Worm (Caenorhabditis elegans): ENCODE measurements around the gene C02B8.12.

C02B8.12 gene

ce11 chrX:8116157-8116556 is 7.0 kb downstream of the C02B8.12 start, which contains the start of gene hlh-8:
TSS of gene hlh-8 (plus strand) at chrX:8116457.
- TF ChIP-seq nhr-76 (tag; optimal IDR thresholded peaks at IDR 0.05) (no peak), fkh-2 (tag; optimal IDR thresholded peaks at IDR 0.05) (no peak), hmg-11 (tag; optimal IDR thresholded peaks at IDR 0.05) (no peak), ceh-82 (tag; optimal IDR thresholded peaks at IDR 0.05) (no peak), nhr-77 (tag; optimal IDR thresholded peaks at IDR 0.05) (no peak), ZK546.5 (tag; optimal IDR thresholded peaks at IDR 0.05) (no peak)

DNA sequence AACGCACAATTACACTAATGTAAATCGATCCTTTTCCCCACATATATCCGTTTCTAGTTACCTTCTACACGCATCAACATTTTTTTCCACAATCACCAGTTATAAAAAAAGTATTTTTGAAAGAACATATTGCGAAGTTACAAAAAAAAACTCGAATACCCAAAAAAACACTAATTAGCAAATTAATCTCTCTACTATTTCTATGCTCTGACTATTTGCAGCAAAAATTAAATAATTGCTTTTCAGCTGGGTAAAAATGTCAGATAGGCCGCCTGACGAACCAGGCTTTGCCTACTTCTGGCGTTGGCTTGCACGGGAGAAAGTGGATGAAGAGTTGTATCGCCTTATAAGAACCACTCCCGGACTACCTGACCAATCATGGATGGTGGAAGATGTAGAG is 13.0 kb downstream of the C02B8.12 start, which contains the start of gene K07E3.1:
Gene K07E3.1, plus strand, starts transcription at position 247 of the 400 bp plus-strand sequence.
- TF ChIP-seq pqm-1 (tag; optimal IDR thresholded peaks at IDR 0.05): no peak
- TF ChIP-seq tbx-2 (tag; optimal IDR thresholded peaks at IDR 0.05): no peak
- no peak for TF ChIP-seq jun-1 (tag; optimal IDR thresholded peaks at IDR 0.05)
- TF ChIP-seq zag-1 (tag; optimal IDR thresholded peaks at IDR 0.05): no peak
- no peak for TF ChIP-seq mml-1 (tag; optimal IDR thresholded peaks at IDR 0.05)
- TF ChIP-seq nhr-43 (tag; optimal IDR thresholded peaks at IDR 0.05; ENCODE audit: poor library complexity, severe bottlenecking): no peak
- no peak for TF ChIP-seq hmg-11 (tag; optimal IDR thresholded peaks at IDR 0.05)
- TF ChIP-seq mdl-1 (tag; optimal IDR thresholded peaks at IDR 0.05): no peak
- no peak for TF ChIP-seq ztf-11 (tag; optimal IDR thresholded peaks at IDR 0.05)
- TF ChIP-seq fkh-2 (tag; optimal IDR thresholded peaks at IDR 0.05): no peak
- no peak for TF ChIP-seq ceh-16 (tag; optimal IDR thresholded peaks at IDR 0.05)
- TF ChIP-seq unc-39 (tag; optimal IDR thresholded peaks at IDR 0.05): no peak
- TF ChIP-seq egl-5 (tag; optimal IDR thresholded peaks at IDR 0.05): no peak
- no peak for TF ChIP-seq nhr-77 (tag; optimal IDR thresholded peaks at IDR 0.05)
- no peak for TF ChIP-seq ama-1 (optimal IDR thresholded peaks at IDR 0.05)
- TF ChIP-seq ceh-9 (tag; optimal IDR thresholded peaks at IDR 0.05): no peak

ce11 chrX:8109531-8109930 is 13.6 kb downstream of the C02B8.12 start:
- peak; percentile 63 for TF ChIP-seq pha-4 (tag; optimal IDR thresholded peaks at IDR 0.05)
- peak; percentile 3 for TF ChIP-seq nhr-23 (tag; optimal IDR thresholded peaks at IDR 0.05)
- TF ChIP-seq nhr-28 (tag; optimal IDR thresholded peaks at IDR 0.05): no peak
- TF ChIP-seq R02D3.7 (tag; optimal IDR thresholded peaks at IDR 0.05): no peak
- TF ChIP-seq nhr-25 (tag; optimal IDR thresholded peaks at IDR 0.05): peak; percentile 41
- no peak for TF ChIP-seq eor-1 (tag; optimal IDR thresholded peaks at IDR 0.05)
- TF ChIP-seq nfya-1 (tag; optimal IDR thresholded peaks at IDR 0.05; ENCODE audit: insufficient read depth): peak; percentile 52
- TF ChIP-seq lin-39 (tag; optimal IDR thresholded peaks at IDR 0.05): peak; percentile 51
- TF ChIP-seq elt-2 (tag; optimal IDR thresholded peaks at IDR 0.05): peak; percentile 43
- TF ChIP-seq hmg-11 (tag; optimal IDR thresholded peaks at IDR 0.05): peak; percentile 26

DNA sequence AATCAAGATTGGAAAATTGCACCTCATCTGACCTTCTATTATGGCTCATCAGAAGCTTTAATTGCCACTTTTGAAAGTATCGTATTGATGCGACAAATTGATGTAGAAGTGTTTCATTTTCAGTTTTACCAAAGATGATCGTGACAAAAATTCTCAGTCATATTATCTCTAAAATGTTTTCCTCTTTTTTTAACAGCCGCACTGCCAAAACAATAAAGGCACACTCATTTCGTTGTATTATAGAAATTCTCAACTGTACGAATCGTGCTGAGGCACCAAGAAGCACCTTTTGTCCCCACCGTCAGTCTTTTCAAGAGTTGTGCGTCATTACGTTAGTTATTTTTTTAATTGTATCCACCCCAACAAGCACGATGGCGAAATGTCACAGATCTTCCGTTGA is 15.2 kb downstream of the C02B8.12 start, which contains the start of gene K07E3.9:
Gene K07E3.9, plus strand, starts transcription at position 301 of the 400 bp plus-strand sequence.
- no peak for TF ChIP-seq skn-1 (tag; optimal IDR thresholded peaks at IDR 0.05)
- no peak for TF ChIP-seq nhr-77 (tag; optimal IDR thresholded peaks at IDR 0.05)
- TF ChIP-seq nhr-25 (tag; optimal IDR thresholded peaks at IDR 0.05): no peak
- no peak for TF ChIP-seq R02D3.7 (tag; optimal IDR thresholded peaks at IDR 0.05)
- no peak for TF ChIP-seq fos-1 (tag; optimal IDR thresholded peaks at IDR 0.05)
- no peak for TF ChIP-seq aly-2 (tag; optimal IDR thresholded peaks at IDR 0.05)
- no peak for TF ChIP-seq mdl-1 (tag; optimal IDR thresholded peaks at IDR 0.05)
- TF ChIP-seq egl-27 (tag; optimal IDR thresholded peaks at IDR 0.05): no peak
- TF ChIP-seq nhr-67 (tag; optimal IDR thresholded peaks at IDR 0.05): no peak
- TF ChIP-seq nhr-11 (tag; optimal IDR thresholded peaks at IDR 0.05): no peak
- TF ChIP-seq zag-1 (tag; optimal IDR thresholded peaks at IDR 0.05): no peak
- no peak for TF ChIP-seq nfya-1 (tag; optimal IDR thresholded peaks at IDR 0.05; ENCODE audit: insufficient read depth)
- TF ChIP-seq elt-3 (tag; optimal IDR thresholded peaks at IDR 0.05): no peak
- no peak for TF ChIP-seq ztf-4 (tag; optimal IDR thresholded peaks at IDR 0.05)
- no peak for TF ChIP-seq nhr-28 (tag; optimal IDR thresholded peaks at IDR 0.05)
- no peak for TF ChIP-seq ceh-9 (tag; optimal IDR thresholded peaks at IDR 0.05)
- TF ChIP-seq nhr-12 (tag; optimal IDR thresholded peaks at IDR 0.05): no peak
- TF ChIP-seq nhr-43 (tag; optimal IDR thresholded peaks at IDR 0.05; ENCODE audit: poor library complexity, severe bottlenecking): no peak
